Comparison of ENCODE assay signal across 4 fruit fly cellular contexts in the genomic region with DNA sequence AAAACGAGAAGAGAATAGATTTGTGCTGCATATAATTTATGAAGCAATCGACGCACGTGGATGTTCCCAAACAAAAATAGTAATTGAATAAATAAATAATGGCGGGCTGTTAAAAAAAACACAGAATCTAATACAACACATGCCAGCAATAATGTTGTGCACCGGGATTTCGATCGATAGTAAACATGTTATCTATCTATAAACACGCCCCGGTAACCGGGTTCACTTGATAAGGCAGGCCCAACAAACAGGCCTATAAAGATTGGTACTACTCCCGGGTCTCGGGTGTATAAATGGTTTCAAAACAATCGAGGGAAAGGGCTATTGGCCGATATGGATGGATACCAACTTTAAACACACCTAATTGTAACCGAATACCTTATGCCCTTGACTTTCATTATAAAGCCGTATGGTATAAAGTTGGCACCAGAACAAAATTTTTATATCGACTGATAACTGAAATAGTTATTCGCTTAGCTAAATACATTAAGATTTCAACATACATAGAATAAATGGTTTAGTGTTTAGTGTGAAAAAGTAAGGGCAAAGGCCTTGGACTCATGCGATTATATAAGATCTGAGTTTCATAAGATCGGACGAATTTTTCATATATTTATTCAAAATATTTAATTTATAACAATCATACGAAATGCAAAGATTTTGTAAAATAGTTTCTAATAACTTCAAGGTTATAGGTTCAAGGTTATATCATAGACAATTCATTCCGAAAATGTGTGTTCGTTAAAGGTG.
A peak's percentile ranks its signal among the peaks of the same experiment; 100 is the strongest.
TF ChIP-seq lines count a peak whose summit lies in the region.

No protein-coding gene starts in this region.

- no peak for TF ChIP-seq CTCF in whole organism, embryonic (GFP tag; optimal IDR thresholded peaks at IDR 0.05; lab: Kevin White, UChicago)

TF ChIP-seq in whole organism, adult, 20 proteins besides CTCF, POLR2A, EP300 and RAD21:
- TF ChIP-seq kay (GFP tag; lab: Kevin White, UChicago; ENCODE audit: borderline replicate concordance), result peak; percentile 56
- no peak for TF ChIP-seq bab1 (GFP tag; optimal IDR thresholded peaks at IDR 0.05; lab: Kevin White, UChicago)
- no peak for TF ChIP-seq CG5204 (GFP tag; optimal IDR thresholded peaks at IDR 0.05; lab: Kevin White, UChicago)

TF ChIP-seq in whole organism, embryonic, 481 proteins besides CTCF, POLR2A, EP300 and RAD21 (continues in another document):
- TF ChIP-seq CG15696 (tag; optimal IDR thresholded peaks at IDR 0.05; lab: Kevin White, UChicago) (peak; percentile 36), zfh2 (GFP tag; optimal IDR thresholded peaks at IDR 0.05; lab: Kevin White, UChicago) (no peak), Bteb2 (GFP tag; optimal IDR thresholded peaks at IDR 0.05; lab: Kevin White, UChicago) (no peak), pzg (GFP tag; optimal IDR thresholded peaks at IDR 0.05; lab: Kevin White, UChicago) (no peak), fu2 (GFP tag; optimal IDR thresholded peaks at IDR 0.05; lab: Kevin White, UChicago) (no peak), BtbVII (GFP tag; optimal IDR thresholded peaks at IDR 0.05; lab: Kevin White, UChicago) (peak; percentile 30), CG4424 (GFP tag; optimal IDR thresholded peaks at IDR 0.05; lab: Kevin White, UChicago) (no peak), Ravus (GFP tag; IDR thresholded peaks at IDR 0.05; lab: Robert Waterston, UW) (no peak), CG11504 (tag; optimal IDR thresholded peaks at IDR 0.05; lab: Kevin White, UChicago) (peak; percentile 12), sima (GFP tag; optimal IDR thresholded peaks at IDR 0.05; lab: Kevin White, UChicago) (no peak), cwo (GFP tag; optimal IDR thresholded peaks at IDR 0.05; lab: Kevin White, UChicago) (no peak), CG30403 (GFP tag; optimal IDR thresholded peaks at IDR 0.05; lab: Kevin White, UChicago) (no peak), Atf-2 (GFP tag; optimal IDR thresholded peaks at IDR 0.05; lab: Kevin White, UChicago) (no peak), CG31365 (tag; optimal IDR thresholded peaks at IDR 0.05; lab: Kevin White, UChicago) (no peak), Tbp (GFP tag; optimal IDR thresholded peaks at IDR 0.05; lab: Kevin White, UChicago) (no peak), CG16779 (GFP tag; IDR thresholded peaks at IDR 0.05; lab: Robert Waterston, UW) (no peak), sug (tag; optimal IDR thresholded peaks at IDR 0.05; lab: Kevin White, UChicago) (peak; percentile 52), bowl (GFP tag; IDR thresholded peaks at IDR 0.05; lab: Robert Waterston, UW) (no peak), gsb (GFP tag; IDR thresholded peaks at IDR 0.05; lab: Robert Waterston, UW) (no peak), CG17612 (GFP tag; IDR thresholded peaks at IDR 0.05; lab: Robert Waterston, UW) (no peak), hkb (optimal IDR thresholded peaks at IDR 0.05; lab: Kevin White, UChicago) (no peak), hkb (GFP tag; IDR thresholded peaks at IDR 0.05; lab: Robert Waterston, UW) (no peak), CG10274 (GFP tag; optimal IDR thresholded peaks at IDR 0.05; lab: Kevin White, UChicago) (no peak), CG9437 (GFP tag; optimal IDR thresholded peaks at IDR 0.05; lab: Kevin White, UChicago) (no peak), az2 (GFP tag; optimal IDR thresholded peaks at IDR 0.05; lab: Kevin White, UChicago) (no peak), row (GFP tag; IDR thresholded peaks at IDR 0.05; lab: Robert Waterston, UW) (no peak; the same call in 2 of the 3 replicates), lbe (GFP tag; optimal IDR thresholded peaks at IDR 0.05; lab: Kevin White, UChicago) (no peak), CG2120 (GFP tag; optimal IDR thresholded peaks at IDR 0.05; lab: Kevin White, UChicago) (no peak)

TF ChIP-seq in whole organism, prepupa, 60 proteins besides CTCF, POLR2A, EP300 and RAD21:
- TF ChIP-seq CG8632 (GFP tag; optimal IDR thresholded peaks at IDR 0.05; lab: Kevin White, UChicago) (peak; percentile 6), CG11294 (GFP tag; IDR thresholded peaks at IDR 0.05; lab: Robert Waterston, UW) (no peak), net (GFP tag; optimal IDR thresholded peaks at IDR 0.05; lab: Kevin White, UChicago) (no peak), CG32006 (GFP tag; optimal IDR thresholded peaks at IDR 0.05; lab: Kevin White, UChicago) (peak; percentile 51), pdm3 (GFP tag; optimal IDR thresholded peaks at IDR 0.05; lab: Kevin White, UChicago) (no peak), Hr4 (GFP tag; optimal IDR thresholded peaks at IDR 0.05; lab: Kevin White, UChicago) (peak; percentile 2), CG6163 (GFP tag; IDR thresholded peaks at IDR 0.05; lab: Robert Waterston, UW) (no peak), Eip78C (GFP tag; lab: Kevin White, UChicago) (peak; percentile 48), OdsH (GFP tag; optimal IDR thresholded peaks at IDR 0.05; lab: Kevin White, UChicago) (peak; percentile 5), Sox102F (GFP tag; optimal IDR thresholded peaks at IDR 0.05; lab: Kevin White, UChicago) (no peak), CG11902 (GFP tag; optimal IDR thresholded peaks at IDR 0.05; lab: Kevin White, UChicago) (no peak), CG34406 (GFP tag; optimal IDR thresholded peaks at IDR 0.05; lab: Kevin White, UChicago) (peak; percentile 23), Met (GFP tag; optimal IDR thresholded peaks at IDR 0.05; lab: Kevin White, UChicago) (no peak), CG1621 (tag; optimal IDR thresholded peaks at IDR 0.05; lab: Kevin White, UChicago) (no peak), CG7368 (GFP tag; optimal IDR thresholded peaks at IDR 0.05; lab: Kevin White, UChicago) (no peak), acj6 (GFP tag; optimal IDR thresholded peaks at IDR 0.05; lab: Kevin White, UChicago) (peak; percentile 9), Sox15 (GFP tag; optimal IDR thresholded peaks at IDR 0.05; lab: Kevin White, UChicago) (no peak), CG11762 (GFP tag; optimal IDR thresholded peaks at IDR 0.05; lab: Kevin White, UChicago; ENCODE audit: insufficient read depth) (no peak), esn (GFP tag; optimal IDR thresholded peaks at IDR 0.05; lab: Kevin White, UChicago) (peak; percentile 7), CG6276 (GFP tag; optimal IDR thresholded peaks at IDR 0.05; lab: Kevin White, UChicago) (no peak), Hr38 (GFP tag; optimal IDR thresholded peaks at IDR 0.05; lab: Kevin White, UChicago) (no peak), ss (GFP tag; optimal IDR thresholded peaks at IDR 0.05; lab: Kevin White, UChicago) (no peak), dac (GFP tag; optimal IDR thresholded peaks at IDR 0.05; lab: Kevin White, UChicago) (no peak), topi (GFP tag; optimal IDR thresholded peaks at IDR 0.05; lab: Kevin White, UChicago) (peak; percentile 20), vri (GFP tag; optimal IDR thresholded peaks at IDR 0.05; lab: Kevin White, UChicago) (peak; percentile 45), fkh (GFP tag; optimal IDR thresholded peaks at IDR 0.05; lab: Kevin White, UChicago) (peak; percentile 68)

TF ChIP-seq in whole organism, pupa, 21 proteins besides CTCF, POLR2A, EP300 and RAD21:
- TF ChIP-seq CG9948 (tag; optimal IDR thresholded peaks at IDR 0.05; lab: Kevin White, UChicago), result no peak
- peak; percentile 24 for TF ChIP-seq Snoo (tag; optimal IDR thresholded peaks at IDR 0.05; lab: Kevin White, UChicago)
- peak; percentile 11 for TF ChIP-seq EcR (GFP tag; optimal IDR thresholded peaks at IDR 0.05; lab: Kevin White, UChicago)
- no peak for TF ChIP-seq Pif1B (GFP tag; optimal IDR thresholded peaks at IDR 0.05; lab: Kevin White, UChicago)
- no peak for TF ChIP-seq CG32121 (GFP tag; IDR thresholded peaks at IDR 0.05; lab: Robert Waterston, UW)
- TF ChIP-seq CG8159 (tag; optimal IDR thresholded peaks at IDR 0.05; lab: Kevin White, UChicago), result no peak
- TF ChIP-seq CG8301 (tag; optimal IDR thresholded peaks at IDR 0.05; lab: Kevin White, UChicago), result no peak
- TF ChIP-seq rn (GFP tag; IDR thresholded peaks at IDR 0.05; lab: Robert Waterston, UW), result no peak
- no peak for TF ChIP-seq CG17806 (tag; optimal IDR thresholded peaks at IDR 0.05; lab: Kevin White, UChicago)
- no peak for TF ChIP-seq Pif1A (GFP tag; optimal IDR thresholded peaks at IDR 0.05; lab: Kevin White, UChicago)
- no peak for TF ChIP-seq CG34367 (tag; optimal IDR thresholded peaks at IDR 0.05; lab: Kevin White, UChicago)
- TF ChIP-seq CG13204 (GFP tag; optimal IDR thresholded peaks at IDR 0.05; lab: Kevin White, UChicago), result no peak
